Fruit fly (Drosophila melanogaster) S2 (cell line): ENCODE measurements around the gene chinmo.

ENCODE experiments used
- CG8478 ChIP-seq: fragments of >200 bp; optimal IDR thresholded peaks from 2 replicates; lab custom pipeline; 2018
- CTCF ChIP-seq, 2 experiments: fragments of >200 bp; optimal IDR thresholded peaks; 2 replicates each; lab custom pipeline; 2018

dm6 chr2L:1709316-1709715 lies 58.3 kb downstream of the chinmo start:
- TF ChIP-seq CG8478 (lab: Kevin White, UChicago) (no peak), CTCF (optimal IDR thresholded peaks at IDR 0.05; lab: Kevin White, UChicago) (no peak)
